Worm (Caenorhabditis elegans): ENCODE results near the gene W08G11.1.

- no peak for TF ChIP-seq swsn-7 (tag; optimal IDR thresholded peaks at IDR 0.05)
- no peak for TF ChIP-seq fkh-4 (tag; optimal IDR thresholded peaks at IDR 0.05; ENCODE audit: borderline replicate concordance)
- TF ChIP-seq nhr-12 (tag; optimal IDR thresholded peaks at IDR 0.05) = no peak
- TF ChIP-seq C34B4.2 (tag; optimal IDR thresholded peaks at IDR 0.05) = no peak
- TF ChIP-seq hlh-17 (GFP tag; optimal IDR thresholded peaks at IDR 0.05; ENCODE audit: borderline replicate concordance) = no peak
- no peak for TF ChIP-seq pqm-1 (tag; optimal IDR thresholded peaks at IDR 0.05)
- TF ChIP-seq unc-62 (GFP tag; optimal IDR thresholded peaks at IDR 0.05) = no peak
- no peak for TF ChIP-seq nhr-47 (tag; optimal IDR thresholded peaks at IDR 0.05)
- TF ChIP-seq ztf-4 (tag; optimal IDR thresholded peaks at IDR 0.05) = no peak
These were observed 20.7 kb downstream of the W08G11.1 start, which contains the start of gene W08G11.3 for ce11 chrV:16367575-16367974.
